Fruit fly (Drosophila melanogaster) whole organism, embryonic: ENCODE data around the gene nenya.

ENCODE experiments used
- Atf6 ChIP-seq: fragments of 200-800 bp; sonication (Bioruptor generic); IDR thresholded peaks from 2 replicates; pipeline ENCODE4 v1.3.6; 2022; ENCODE audit warnings: missing biosample characterization, missing genetic modification characterization
- CG10267 ChIP-seq: fragments of 200-800 bp; sonication (Bioruptor generic); optimal IDR thresholded peaks from 2 replicates; lab custom pipeline; 2018; ENCODE audit warnings: missing biosample characterization, mild to moderate bottlenecking, missing genetic modification characterization, moderate library complexity
- CG10959 ChIP-seq: fragments of 200-800 bp; sonication (Bioruptor generic); IDR thresholded peaks from 2 replicates; pipeline ENCODE4 v1.3.6; 2022; ENCODE audit warnings: missing biosample characterization, missing genetic modification characterization
- CG12219 ChIP-seq: fragments of 200-800 bp; sonication (Bioruptor generic); optimal IDR thresholded peaks from 3 replicates; lab custom pipeline; 2018; ENCODE audit warnings: missing biosample characterization, mild to moderate bottlenecking, missing genetic modification characterization
- CG13123 ChIP-seq: fragments of 200-800 bp; sonication (Bioruptor generic); optimal IDR thresholded peaks from 2 replicates; lab custom pipeline; 2016; ENCODE audit warnings: missing biosample characterization, missing genetic modification characterization
- CG14965 ChIP-seq: fragments of 200-800 bp; sonication (Bioruptor generic); optimal IDR thresholded peaks from 2 replicates; lab custom pipeline; 2016; ENCODE audit warnings: missing biosample characterization, missing genetic modification characterization, borderline replicate concordance
- CG15011 ChIP-seq: fragments of 200-800 bp; sonication (Bioruptor generic); optimal IDR thresholded peaks from 3 replicates; lab custom pipeline; 2018; ENCODE audit warnings: missing biosample characterization, mild to moderate bottlenecking, missing genetic modification characterization
- CG15269 ChIP-seq: fragments of 200-800 bp; sonication (Bioruptor generic); optimal IDR thresholded peaks from 2 replicates; lab custom pipeline; 2018; ENCODE audit warnings: missing biosample characterization, mild to moderate bottlenecking, missing genetic modification characterization, moderate library complexity
- CG17361 ChIP-seq: fragments of 200-800 bp; sonication (Bioruptor generic); IDR thresholded peaks from 3 replicates; pipeline ENCODE4 v1.3.6; 2022; ENCODE audit warnings: missing biosample characterization, missing genetic modification characterization
- CG17612 ChIP-seq: fragments of 200-800 bp; sonication (Bioruptor generic); IDR thresholded peaks from 2 replicates; pipeline ENCODE4 v1.3.6; 2022; ENCODE audit warnings: missing biosample characterization, missing genetic modification characterization
- CG17802 ChIP-seq: fragments of 200-800 bp; sonication (Bioruptor generic); optimal IDR thresholded peaks from 2 replicates; lab custom pipeline; 2018; ENCODE audit warnings: missing biosample characterization, mild to moderate bottlenecking, missing genetic modification characterization, moderate library complexity
- CG17829 ChIP-seq: fragments of 200-800 bp; optimal IDR thresholded peaks from 2 replicates; lab custom pipeline; 2019; ENCODE audit warnings: missing biosample characterization, mild to moderate bottlenecking, missing genetic modification characterization, moderate library complexity
- CG18011 ChIP-seq: fragments of 200-800 bp; sonication (Bioruptor generic); optimal IDR thresholded peaks from 2 replicates; lab custom pipeline; 2017; ENCODE audit warnings: missing biosample characterization, missing genetic modification characterization, mild to moderate bottlenecking, moderate library complexity, missing genotype
- CG31224 ChIP-seq: fragments of 200-800 bp; sonication (Bioruptor generic); IDR thresholded peaks from 2 replicates; pipeline ENCODE4 v1.3.6; 2022; ENCODE audit warnings: missing biosample characterization, missing genetic modification characterization
- CG33213 ChIP-seq: fragments of 200-800 bp; sonication (Bioruptor generic); optimal IDR thresholded peaks from 3 replicates; lab custom pipeline; 2016; ENCODE audit warnings: missing biosample characterization, missing genetic modification characterization
- CG3726 ChIP-seq: fragments of 200-800 bp; sonication (Bioruptor generic); IDR thresholded peaks from 3 replicates; pipeline ENCODE4, ENCODE4 v1.3.6; 2022; ENCODE audit warnings: missing biosample characterization, missing genetic modification characterization
- CG5245 ChIP-seq: fragments of 200-800 bp; sonication (Bioruptor generic); optimal IDR thresholded peaks from 3 replicates; lab custom pipeline; 2016; ENCODE audit warnings: missing biosample characterization, missing genetic modification characterization
- CG7928 ChIP-seq: fragments of 200-800 bp; sonication (Bioruptor generic); optimal IDR thresholded peaks from 2 replicates; lab custom pipeline; 2017; ENCODE audit warnings: missing biosample characterization, mild to moderate bottlenecking, missing genetic modification characterization
- CG8359 ChIP-seq: fragments of 200-800 bp; sonication (Bioruptor generic); optimal IDR thresholded peaks from 2 replicates; lab custom pipeline; 2017; ENCODE audit warnings: missing biosample characterization, mild to moderate bottlenecking, missing genetic modification characterization, borderline replicate concordance
- Dad ChIP-seq: fragments of 200-800 bp; sonication (Bioruptor generic); optimal IDR thresholded peaks from 3 replicates; lab custom pipeline; 2016; ENCODE audit warnings: missing biosample characterization, missing genetic modification characterization
- Doc3 ChIP-seq: fragments of 200-800 bp; sonication (Bioruptor generic); IDR thresholded peaks from 3 replicates; pipeline ENCODE4 v1.3.6; 2022; ENCODE audit warnings: missing biosample characterization, missing genetic modification characterization; ENCODE audit not compliant: partially characterized antibody
- Dp ChIP-seq: fragments of 200-800 bp; sonication (Bioruptor generic); optimal IDR thresholded peaks from 2 replicates; lab custom pipeline; 2018; ENCODE audit warnings: missing biosample characterization, mild to moderate bottlenecking, missing genetic modification characterization, moderate library complexity
- ERR ChIP-seq: fragments of 200-800 bp; sonication (Bioruptor generic); optimal IDR thresholded peaks from 2 replicates; lab custom pipeline; 2016; ENCODE audit warnings: missing biosample characterization, missing genetic modification characterization
- HHEX ChIP-seq: fragments of 200-800 bp; sonication (Bioruptor generic); optimal IDR thresholded peaks from 3 replicates; lab custom pipeline; 2017; ENCODE audit warnings: missing biosample characterization, mild to moderate bottlenecking, missing genetic modification characterization, missing genetic modification reagents
- HmgZ ChIP-seq: fragments of 200-800 bp; sonication (Bioruptor generic); optimal IDR thresholded peaks from 2 replicates; lab custom pipeline; 2018; ENCODE audit warnings: missing biosample characterization, mild to moderate bottlenecking, missing genetic modification characterization
- Hr51 ChIP-seq, 2 experiments: fragments of 200-800 bp; sonication (Bioruptor generic); optimal IDR thresholded peaks; 2 replicates in 1 of 2; 3 replicates in 1 of 2; lab custom pipeline; 2016 to 2018; ENCODE audit warnings: missing biosample characterization in 2 of 2, missing genetic modification characterization in 2 of 2, mild to moderate bottlenecking in 1 of 2, moderate library complexity in 1 of 2
- Max ChIP-seq: fragments of 200-800 bp; sonication (Bioruptor generic); optimal IDR thresholded peaks from 2 replicates; lab custom pipeline; 2016; ENCODE audit warnings: missing biosample characterization, mild to moderate bottlenecking, missing genetic modification characterization
- Nf-YA ChIP-seq: fragments of 200-800 bp; sonication (Bioruptor generic); IDR thresholded peaks from 2 replicates; pipeline ENCODE4 v1.3.6; 2022; ENCODE audit warnings: missing biosample characterization, missing genetic modification characterization
- Side ChIP-seq: fragments of 200-800 bp; sonication (Bioruptor generic); optimal IDR thresholded peaks from 2 replicates; lab custom pipeline; 2016; ENCODE audit warnings: missing biosample characterization, missing genetic modification characterization
- Ssrp ChIP-seq: fragments of 200-800 bp; sonication (Bioruptor generic); optimal IDR thresholded peaks from 2 replicates; lab custom pipeline; 2018; ENCODE audit warnings: missing biosample characterization, mild to moderate bottlenecking, missing genetic modification characterization, moderate library complexity
- ab ChIP-seq: fragments of 200-800 bp; sonication (Bioruptor generic); optimal IDR thresholded peaks from 2 replicates; lab custom pipeline; 2016; ENCODE audit warnings: missing biosample characterization, missing genetic modification characterization
- ap ChIP-seq: fragments of 200-800 bp; sonication (Bioruptor generic); IDR thresholded peaks from 2 replicates; pipeline ENCODE4 v1.3.6; 2022; ENCODE audit warnings: missing biosample characterization, missing genetic modification characterization
- chinmo ChIP-seq: fragments of 200-800 bp; sonication (Bioruptor generic); IDR thresholded peaks from 4 replicates; pipeline ENCODE4 v1.3.6; 2022; ENCODE audit warnings: missing biosample characterization, missing genetic modification characterization; ENCODE audit not compliant: partially characterized antibody
- chm ChIP-seq: fragments of 200-800 bp; sonication (Bioruptor generic); IDR thresholded peaks from 2 replicates; pipeline ENCODE4 v1.3.6; 2022; ENCODE audit warnings: missing biosample characterization, missing genetic modification characterization
- dati ChIP-seq: fragments of 200-800 bp; sonication (Bioruptor generic); IDR thresholded peaks from 2 replicates; pipeline ENCODE4 v1.3.6; 2022; ENCODE audit warnings: missing biosample characterization, missing genetic modification characterization
- fd3F ChIP-seq: fragments of 200-800 bp; sonication (Bioruptor generic); optimal IDR thresholded peaks from 2 replicates; lab custom pipeline; 2018; ENCODE audit warnings: missing biosample characterization, mild to moderate bottlenecking, missing genetic modification characterization, moderate library complexity
- ind ChIP-seq: fragments of 200-800 bp; sonication (Bioruptor generic); optimal IDR thresholded peaks from 3 replicates; lab custom pipeline; 2016; ENCODE audit warnings: missing biosample characterization, missing genetic modification characterization
- kay ChIP-seq: fragments of 200-800 bp; sonication (Bioruptor generic); optimal IDR thresholded peaks from 2 replicates; lab custom pipeline; 2016; ENCODE audit warnings: missing biosample characterization, missing genetic modification characterization
- klu ChIP-seq: fragments of 200-800 bp; sonication (Bioruptor generic); IDR thresholded peaks from 2 replicates; pipeline ENCODE4 v1.3.6; 2022; ENCODE audit warnings: missing biosample characterization, missing genetic modification characterization
- lilli ChIP-seq: fragments of 200-800 bp; sonication (Bioruptor generic); optimal IDR thresholded peaks from 3 replicates; lab custom pipeline; 2016; ENCODE audit warnings: missing biosample characterization, missing genetic modification characterization
- nmo ChIP-seq: fragments of 200-800 bp; sonication (Bioruptor generic); optimal IDR thresholded peaks from 2 replicates; lab custom pipeline; 2018; ENCODE audit warnings: missing biosample characterization, mild to moderate bottlenecking, missing genetic modification characterization, moderate library complexity
- oc ChIP-seq: fragments of 200-800 bp; sonication (Bioruptor generic); optimal IDR thresholded peaks from 2 replicates; lab custom pipeline; 2018; ENCODE audit warnings: missing biosample characterization, mild to moderate bottlenecking, missing genetic modification characterization, moderate library complexity
- onecut ChIP-seq: fragments of 200-800 bp; sonication (Bioruptor generic); IDR thresholded peaks from 2 replicates; pipeline ENCODE4 v1.3.6; 2022; ENCODE audit warnings: missing biosample characterization, missing genetic modification characterization
- pb ChIP-seq: fragments of 200-800 bp; sonication (Bioruptor generic); optimal IDR thresholded peaks from 3 replicates; lab custom pipeline; 2016; ENCODE audit warnings: missing biosample characterization, missing genetic modification characterization
- pho ChIP-seq: fragments of 200-800 bp; sonication (Bioruptor generic); optimal IDR thresholded peaks from 2 replicates; lab custom pipeline; 2016; ENCODE audit warnings: missing biosample characterization, missing genetic modification characterization
- pros ChIP-seq: fragments of 200-800 bp; sonication (Bioruptor generic); optimal IDR thresholded peaks from 3 replicates; lab custom pipeline; 2019; ENCODE audit warnings: missing biosample characterization, mild to moderate bottlenecking, missing genetic modification characterization, moderate library complexity
- sim ChIP-seq: fragments of 200-800 bp; sonication (Bioruptor generic); IDR thresholded peaks from 2 replicates; pipeline ENCODE4 v1.3.6; 2022; ENCODE audit warnings: missing biosample characterization, missing genetic modification characterization
- tio ChIP-seq: fragments of 200-800 bp; sonication (Bioruptor generic); optimal IDR thresholded peaks from 2 replicates; lab custom pipeline; 2017; ENCODE audit warnings: missing biosample characterization, missing genetic modification characterization, inconsistent platforms
- tx ChIP-seq: fragments of 200-800 bp; sonication (Bioruptor generic); optimal IDR thresholded peaks from 2 replicates; lab custom pipeline; 2016; ENCODE audit warnings: missing biosample characterization, missing genetic modification characterization
- wdn ChIP-seq: fragments of 200-800 bp; sonication (Bioruptor generic); IDR thresholded peaks from 2 replicates; pipeline ENCODE4 v1.3.6; 2022; ENCODE audit warnings: missing biosample characterization, missing genetic modification characterization
- zfh2 ChIP-seq: fragments of 200-800 bp; sonication (Bioruptor generic); optimal IDR thresholded peaks from 2 replicates; lab custom pipeline; 2016; ENCODE audit warnings: missing biosample characterization, missing genetic modification characterization

The nenya gene

DNA sequence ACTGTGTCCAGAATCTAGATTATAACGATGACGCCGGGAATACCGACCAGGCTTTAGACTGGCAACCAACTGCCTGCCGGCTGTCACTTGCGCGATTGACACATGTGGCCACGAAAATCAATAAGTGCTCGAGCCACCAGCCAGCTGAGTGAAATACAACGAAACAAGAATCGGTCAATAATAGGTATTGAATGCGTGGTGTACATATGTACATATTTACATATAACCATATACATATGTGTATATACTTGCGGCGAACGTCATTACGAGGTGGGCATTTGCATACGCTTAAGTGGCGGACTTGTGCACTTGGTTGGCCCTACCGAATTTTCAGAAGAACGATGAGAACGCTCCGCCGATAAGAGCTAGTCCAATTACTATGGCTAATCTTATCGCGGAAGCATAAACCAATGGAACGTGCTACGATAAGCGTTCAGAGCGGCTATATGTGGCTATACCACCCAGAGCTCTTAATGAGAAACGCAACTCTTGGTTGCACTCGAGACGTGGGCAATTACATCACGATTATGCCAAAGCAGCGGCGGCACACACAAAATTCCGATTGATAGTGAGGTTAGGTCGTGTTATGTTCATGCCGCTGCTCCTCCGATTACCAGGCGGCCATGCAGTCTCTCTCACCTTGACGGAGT is 18.7 kb upstream of the nenya start (continued):
- no peak for TF ChIP-seq CG17361
- peak; percentile 62 for TF ChIP-seq onecut (GFP tag; lab: Robert Waterston, UW)
- no peak for TF ChIP-seq CG33213 (GFP tag; lab: Kevin White, UChicago)
- no peak for TF ChIP-seq HmgZ (tag; lab: Kevin White, UChicago)
- TF ChIP-seq dati (GFP tag; lab: Robert Waterston, UW) = no peak
- no peak for TF ChIP-seq ERR (GFP tag; lab: Kevin White, UChicago)
- TF ChIP-seq ap (GFP tag; lab: Robert Waterston, UW) = no peak
- no peak for TF ChIP-seq Ssrp (tag; lab: Kevin White, UChicago)
- 0 out of 4 replicates have a peak, but pooled peaks have one; percentile 7 for TF ChIP-seq chinmo (GFP tag; lab: Robert Waterston, UW)
- TF ChIP-seq CG8359 (GFP tag; lab: Kevin White, UChicago) = no peak
- TF ChIP-seq tx (GFP tag; lab: Kevin White, UChicago) = no peak
- no peak for TF ChIP-seq klu
- TF ChIP-seq CG18011 (GFP tag; lab: Kevin White, UChicago) = no peak
- TF ChIP-seq HHEX (GFP tag; lab: Kevin White, UChicago) = peak; percentile 38
- TF ChIP-seq tio (GFP tag; lab: Kevin White, UChicago) = no peak
- TF ChIP-seq ab (GFP tag; lab: Kevin White, UChicago) = no peak
- no peak for TF ChIP-seq Doc3
- peak; percentile 13 for TF ChIP-seq pros (GFP tag; lab: Kevin White, UChicago)
- no peak for TF ChIP-seq CG17612 (GFP tag; lab: Robert Waterston, UW)
- TF ChIP-seq Max (GFP tag; lab: Kevin White, UChicago) = no peak
- no peak for TF ChIP-seq Dad (GFP tag; lab: Kevin White, UChicago)
- no peak for TF ChIP-seq CG14965 (GFP tag; lab: Kevin White, UChicago)
- TF ChIP-seq CG17829 (tag; lab: Kevin White, UChicago) = no peak
- TF ChIP-seq CG13123 (GFP tag; lab: Kevin White, UChicago) = no peak
- no peak for TF ChIP-seq Hr51 (GFP tag; optimal IDR thresholded peaks at IDR 0.05; lab: Kevin White, UChicago)
- TF ChIP-seq CG3726 (GFP tag; lab: Robert Waterston, UW) = no peak
- TF ChIP-seq pho (GFP tag; lab: Kevin White, UChicago) = no peak
- no peak for TF ChIP-seq pb (GFP tag; lab: Kevin White, UChicago)
- no peak for TF ChIP-seq lilli
- no peak for TF ChIP-seq kay
- TF ChIP-seq Nf-YA (GFP tag; lab: Robert Waterston, UW) = no peak
- TF ChIP-seq CG15269 (tag; lab: Kevin White, UChicago) = no peak
- no peak for TF ChIP-seq sim (GFP tag; lab: Robert Waterston, UW)
- TF ChIP-seq nmo = no peak
- no peak for TF ChIP-seq Dp (GFP tag; lab: Kevin White, UChicago)
- TF ChIP-seq Side = no peak
- TF ChIP-seq fd3F = no peak
- no peak for TF ChIP-seq CG31224 (GFP tag; lab: Robert Waterston, UW)
- no peak for TF ChIP-seq CG15011 (GFP tag; lab: Kevin White, UChicago)
- no peak for TF ChIP-seq CG17802 (tag; lab: Kevin White, UChicago)
- TF ChIP-seq oc = no peak
- no peak for TF ChIP-seq CG10267 (tag; lab: Kevin White, UChicago)
- no peak for TF ChIP-seq CG10959 (GFP tag; lab: Robert Waterston, UW)
- TF ChIP-seq chm (GFP tag; lab: Robert Waterston, UW) = no peak
- TF ChIP-seq CG12219 (GFP tag; lab: Kevin White, UChicago) = peak; percentile 1
- TF ChIP-seq wdn = no peak
- TF ChIP-seq CG5245 (GFP tag; lab: Kevin White, UChicago) = no peak
- TF ChIP-seq ind (GFP tag; lab: Kevin White, UChicago) = no peak
- TF ChIP-seq CG7928 (GFP tag; lab: Kevin White, UChicago) = no peak
- no peak for TF ChIP-seq Atf6
- no peak for TF ChIP-seq zfh2 (GFP tag; lab: Kevin White, UChicago)
